Fruit fly (Drosophila melanogaster) Kc167 (cell line): ENCODE data around the gene CG4186.

Experiments used
- Myc ChIP-seq: fragments of >200 bp; optimal IDR thresholded peaks from 2 replicates; lab custom pipeline; 2017; ENCODE audit warnings: missing external identifiers
- h ChIP-seq: fragments of >200 bp; optimal IDR thresholded peaks from 3 replicates; lab custom pipeline; 2018; ENCODE audit warnings: missing external identifiers
- psq ChIP-seq: fragments of >200 bp; optimal IDR thresholded peaks from 2 replicates; lab custom pipeline; 2017; ENCODE audit warnings: missing external identifiers

DNA sequence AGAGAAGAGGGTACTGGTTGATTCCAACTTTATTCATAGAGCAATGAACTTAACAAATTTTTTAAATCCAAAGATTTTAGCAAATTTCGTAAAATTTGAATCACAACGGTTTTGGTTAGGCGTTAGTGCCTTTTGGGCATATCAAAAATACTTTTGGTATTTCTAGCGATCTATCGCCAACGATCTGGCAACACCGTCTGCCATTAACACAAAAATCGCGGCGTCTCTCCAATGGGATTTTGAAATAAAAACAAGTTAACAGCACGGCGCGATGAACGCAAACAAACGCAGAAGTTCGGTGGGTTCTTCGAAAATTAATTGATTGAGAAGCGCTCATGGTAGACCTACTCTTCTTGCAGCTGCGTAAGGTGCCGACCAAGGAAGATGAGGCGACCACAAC, 30.8 kb downstream of the CG4186 start, which contains the start of gene Spc105R:
- no peak for TF ChIP-seq h
- TF ChIP-seq Myc (lab: Kevin White, UChicago), result no peak
- TF ChIP-seq psq (lab: Kevin White, UChicago), result no peak
